Comparison of ENCODE assay signal across 1 fruit fly cellular context in the genomic region with DNA sequence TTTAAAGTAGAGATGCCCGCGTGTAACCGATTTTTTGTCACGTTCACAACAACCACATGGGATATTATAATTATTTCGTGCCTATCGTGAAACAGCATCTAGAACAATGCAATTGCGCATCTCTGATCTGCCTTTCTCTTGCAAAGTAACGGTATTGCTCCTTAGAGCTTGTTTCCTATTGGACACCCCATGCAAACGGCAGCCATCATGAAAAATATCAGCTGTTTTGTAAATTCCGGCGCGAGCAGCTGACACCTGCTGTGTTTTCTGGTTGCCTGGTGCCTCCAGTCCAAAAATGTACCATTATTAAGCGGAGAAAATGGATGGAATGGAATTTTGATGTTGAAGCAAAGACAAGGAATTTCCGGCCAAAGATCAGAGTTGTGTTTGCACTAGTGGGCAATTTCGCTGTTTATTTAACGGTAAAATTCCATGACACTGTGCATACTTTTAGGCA.
A peak's percentile ranks its signal among the peaks of the same experiment; 100 is the strongest.
TF ChIP-seq lines count a peak whose summit lies in the region.

No protein-coding gene starts in this region.

TF ChIP-seq in whole organism, embryonic, 481 proteins besides CTCF, POLR2A, EP300 and RAD21 (continued from another document and continues in another):
- TF ChIP-seq CG8765 (GFP tag; IDR thresholded peaks at IDR 0.05; lab: Robert Waterston, UW) = no peak
- no peak for TF ChIP-seq wor (GFP tag; IDR thresholded peaks at IDR 0.05; lab: Robert Waterston, UW)
- TF ChIP-seq gro (GFP tag; optimal IDR thresholded peaks at IDR 0.05; lab: Kevin White, UChicago) = peak; percentile 27
- peak; percentile 11 for TF ChIP-seq Sry-δ (GFP tag; optimal IDR thresholded peaks at IDR 0.05; lab: Kevin White, UChicago)
- TF ChIP-seq dmrt99B (tag; optimal IDR thresholded peaks at IDR 0.05; lab: Kevin White, UChicago) = no peak
- no peak for TF ChIP-seq CG13775 (GFP tag; optimal IDR thresholded peaks at IDR 0.05; lab: Kevin White, UChicago)
- peak in 1 of 2 experiments; percentile 65 for TF ChIP-seq insv (GFP tag; optimal IDR thresholded peaks at IDR 0.05; lab: Kevin White, UChicago)
- TF ChIP-seq trh (GFP tag; optimal IDR thresholded peaks at IDR 0.05; lab: Kevin White, UChicago) = peak; percentile 5
- peak; percentile 93 for TF ChIP-seq Dll (GFP tag; IDR thresholded peaks at IDR 0.05; lab: Robert Waterston, UW; ENCODE audit: partially characterized antibody)
- TF ChIP-seq bab2 (GFP tag; optimal IDR thresholded peaks at IDR 0.05; lab: Kevin White, UChicago) = peak; percentile 21
- peak; percentile 94 for TF ChIP-seq Nf-YC (tag; optimal IDR thresholded peaks at IDR 0.05; lab: Kevin White, UChicago)
- no peak for TF ChIP-seq Gsc (GFP tag; IDR thresholded peaks at IDR 0.05; lab: Robert Waterston, UW)
- TF ChIP-seq row (GFP tag; IDR thresholded peaks at IDR 0.05; lab: Robert Waterston, UW) = peak; percentile 86
- TF ChIP-seq eyg (GFP tag; optimal IDR thresholded peaks at IDR 0.05; lab: Kevin White, UChicago) = no peak
- TF ChIP-seq CG8924 (tag; optimal IDR thresholded peaks at IDR 0.05; lab: Kevin White, UChicago) = peak; percentile 29
- peak; percentile 94 for TF ChIP-seq sd (tag; optimal IDR thresholded peaks at IDR 0.05; lab: Kevin White, UChicago)
- peak in 1 of 2 experiments; percentile 73 for TF ChIP-seq crp (GFP tag; optimal IDR thresholded peaks at IDR 0.05; lab: Kevin White, UChicago)
- TF ChIP-seq tup (GFP tag; optimal IDR thresholded peaks at IDR 0.05; lab: Kevin White, UChicago) = no peak
- TF ChIP-seq HmgZ (tag; optimal IDR thresholded peaks at IDR 0.05; lab: Kevin White, UChicago) = no peak
- peak; percentile 14 for TF ChIP-seq Myb (GFP tag; optimal IDR thresholded peaks at IDR 0.05; lab: Kevin White, UChicago)
- TF ChIP-seq Drgx (GFP tag; IDR thresholded peaks at IDR 0.05; lab: Robert Waterston, UW) = no peak
- TF ChIP-seq CG17912 (GFP tag; optimal IDR thresholded peaks at IDR 0.05; lab: Kevin White, UChicago) = peak; percentile 28
- peak; percentile 24 for TF ChIP-seq CG1233 (GFP tag; optimal IDR thresholded peaks at IDR 0.05; lab: Kevin White, UChicago)
- no peak for TF ChIP-seq CG6689 (GFP tag; IDR thresholded peaks at IDR 0.05; lab: Robert Waterston, UW)
- peak; percentile 27 for TF ChIP-seq CG4707 (GFP tag; optimal IDR thresholded peaks at IDR 0.05; lab: Kevin White, UChicago)
- TF ChIP-seq en (GFP tag; optimal IDR thresholded peaks at IDR 0.05; lab: Kevin White, UChicago) = no peak
- TF ChIP-seq Scr (GFP tag; IDR thresholded peaks at IDR 0.05; lab: Robert Waterston, UW; ENCODE audit: partially characterized antibody) = peak; percentile 81
- no peak for TF ChIP-seq crc (GFP tag; optimal IDR thresholded peaks at IDR 0.05; lab: Kevin White, UChicago)
- TF ChIP-seq CG12769 (tag; optimal IDR thresholded peaks at IDR 0.05; lab: Kevin White, UChicago) = peak; percentile 8
- peak; percentile 48 for TF ChIP-seq gsb-n (tag; optimal IDR thresholded peaks at IDR 0.05; lab: Kevin White, UChicago)
- TF ChIP-seq Sry-β (GFP tag; optimal IDR thresholded peaks at IDR 0.05; lab: Kevin White, UChicago) = peak; percentile 89
- TF ChIP-seq Oli (tag; optimal IDR thresholded peaks at IDR 0.05; lab: Kevin White, UChicago) = no peak
- no peak for TF ChIP-seq bowl (GFP tag; IDR thresholded peaks at IDR 0.05; lab: Robert Waterston, UW)
- TF ChIP-seq MTF-1 (GFP tag; optimal IDR thresholded peaks at IDR 0.05; lab: Kevin White, UChicago; ENCODE audit: borderline replicate concordance) = peak; percentile 35
- TF ChIP-seq CG10565 (GFP tag; optimal IDR thresholded peaks at IDR 0.05; lab: Kevin White, UChicago) = no peak
- TF ChIP-seq Stat92E (GFP tag; optimal IDR thresholded peaks at IDR 0.05; lab: Kevin White, UChicago) = no peak
- TF ChIP-seq CG9437 (GFP tag; optimal IDR thresholded peaks at IDR 0.05; lab: Kevin White, UChicago) = peak; percentile 16
- TF ChIP-seq CG5245 (GFP tag; optimal IDR thresholded peaks at IDR 0.05; lab: Kevin White, UChicago) = no peak
- no peak for TF ChIP-seq CG32772 (GFP tag; IDR thresholded peaks at IDR 0.05; lab: Robert Waterston, UW)
- TF ChIP-seq vfl (GFP tag; optimal IDR thresholded peaks at IDR 0.05; lab: Kevin White, UChicago) = no peak
- peak; percentile 34 for TF ChIP-seq Sox100B (GFP tag; optimal IDR thresholded peaks at IDR 0.05; lab: Kevin White, UChicago)
- TF ChIP-seq CG1647 (GFP tag; optimal IDR thresholded peaks at IDR 0.05; lab: Kevin White, UChicago) = no peak
- peak; percentile 40 for TF ChIP-seq Ets97D (GFP tag; optimal IDR thresholded peaks at IDR 0.05; lab: Kevin White, UChicago)
- TF ChIP-seq Hr51 (GFP tag; optimal IDR thresholded peaks at IDR 0.05; lab: Kevin White, UChicago) = no peak
- TF ChIP-seq wek (GFP tag; optimal IDR thresholded peaks at IDR 0.05; lab: Kevin White, UChicago) = peak; percentile 13
- TF ChIP-seq CG2116 (GFP tag; optimal IDR thresholded peaks at IDR 0.05; lab: Kevin White, UChicago) = peak; percentile 75
- no peak for TF ChIP-seq fu2 (GFP tag; optimal IDR thresholded peaks at IDR 0.05; lab: Kevin White, UChicago)
- TF ChIP-seq CG16813 (GFP tag; IDR thresholded peaks at IDR 0.05; lab: Robert Waterston, UW; ENCODE audit: partially characterized antibody) = peak; percentile 85; the same call in 2 of the 3 replicates
- no peak for TF ChIP-seq CG4424 (GFP tag; optimal IDR thresholded peaks at IDR 0.05; lab: Kevin White, UChicago)
- TF ChIP-seq ftz-f1 (GFP tag; optimal IDR thresholded peaks at IDR 0.05; lab: Kevin White, UChicago) = no peak
- peak; percentile 29 for TF ChIP-seq CG2712 (tag; optimal IDR thresholded peaks at IDR 0.05; lab: Kevin White, UChicago)
- TF ChIP-seq pita (GFP tag; optimal IDR thresholded peaks at IDR 0.05; lab: Kevin White, UChicago) = no peak
- TF ChIP-seq Deaf1 (tag; optimal IDR thresholded peaks at IDR 0.05; lab: Kevin White, UChicago) = no peak
- TF ChIP-seq Tbp (GFP tag; optimal IDR thresholded peaks at IDR 0.05; lab: Kevin White, UChicago) = no peak
- TF ChIP-seq BEAF-32 (GFP tag; optimal IDR thresholded peaks at IDR 0.05; lab: Kevin White, UChicago) = peak; percentile 77
- TF ChIP-seq ato (GFP tag; IDR thresholded peaks at IDR 0.05; lab: Robert Waterston, UW; ENCODE audit: partially characterized antibody) = peak; percentile 41; the same call in 1 of the 2 replicates
- peak in 1 of 2 experiments; percentile 43 for TF ChIP-seq eve (GFP tag; optimal IDR thresholded peaks at IDR 0.05; lab: Kevin White, UChicago)
- peak; percentile 57; the same call in 1 of the 3 replicates for TF ChIP-seq vnd (GFP tag; IDR thresholded peaks at IDR 0.05; lab: Robert Waterston, UW; ENCODE audit: partially characterized antibody)
- peak; percentile 27; the same call in 1 of the 2 replicates for TF ChIP-seq Atf6 (GFP tag; IDR thresholded peaks at IDR 0.05; lab: Robert Waterston, UW)
- no peak for TF ChIP-seq CG18011 (GFP tag; optimal IDR thresholded peaks at IDR 0.05; lab: Kevin White, UChicago)
- no peak for TF ChIP-seq CG4328 (GFP tag; optimal IDR thresholded peaks at IDR 0.05; lab: Kevin White, UChicago)
- TF ChIP-seq Hey (tag; optimal IDR thresholded peaks at IDR 0.05; lab: Kevin White, UChicago) = no peak
- TF ChIP-seq CG3281 (GFP tag; optimal IDR thresholded peaks at IDR 0.05; lab: Kevin White, UChicago) = no peak
- TF ChIP-seq Bgb (GFP tag; IDR thresholded peaks at IDR 0.05; lab: Robert Waterston, UW; ENCODE audit: partially characterized antibody) = 0 out of 2 replicates have a peak, but pooled peaks have one; percentile 56
- TF ChIP-seq H15 (GFP tag; IDR thresholded peaks at IDR 0.05; lab: Robert Waterston, UW) = no peak
- no peak for TF ChIP-seq abd-A (tag; optimal IDR thresholded peaks at IDR 0.05; lab: Kevin White, UChicago)
- no peak for TF ChIP-seq HLH3B (GFP tag; IDR thresholded peaks at IDR 0.05; lab: Robert Waterston, UW)
- TF ChIP-seq CG15696 (tag; optimal IDR thresholded peaks at IDR 0.05; lab: Kevin White, UChicago) = peak; percentile 16
- no peak for TF ChIP-seq CG1602 (GFP tag; optimal IDR thresholded peaks at IDR 0.05; lab: Kevin White, UChicago)
- peak; percentile 78 for TF ChIP-seq CG13287 (GFP tag; IDR thresholded peaks at IDR 0.05; lab: Robert Waterston, UW; ENCODE audit: partially characterized antibody)
- TF ChIP-seq pros (GFP tag; optimal IDR thresholded peaks at IDR 0.05; lab: Kevin White, UChicago) = peak; percentile 45
- peak; percentile 4 for TF ChIP-seq Asciz (GFP tag; optimal IDR thresholded peaks at IDR 0.05; lab: Kevin White, UChicago)
- TF ChIP-seq CG10267 (tag; optimal IDR thresholded peaks at IDR 0.05; lab: Kevin White, UChicago) = no peak
- no peak for TF ChIP-seq hth (optimal IDR thresholded peaks at IDR 0.05; lab: Kevin White, UChicago)
- peak; percentile 83 for TF ChIP-seq CG10462 (GFP tag; optimal IDR thresholded peaks at IDR 0.05; lab: Kevin White, UChicago)
- no peak for TF ChIP-seq CHES-1-like (GFP tag; optimal IDR thresholded peaks at IDR 0.05; lab: Kevin White, UChicago)
- TF ChIP-seq CG6791 (GFP tag; IDR thresholded peaks at IDR 0.05; lab: Robert Waterston, UW; ENCODE audit: partially characterized antibody) = peak; percentile 80
- peak; percentile 76 for TF ChIP-seq nom (GFP tag; optimal IDR thresholded peaks at IDR 0.05; lab: Kevin White, UChicago)
- no peak for TF ChIP-seq pho (GFP tag; optimal IDR thresholded peaks at IDR 0.05; lab: Kevin White, UChicago)
- TF ChIP-seq CG3407 (GFP tag; optimal IDR thresholded peaks at IDR 0.05; lab: Kevin White, UChicago) = peak; percentile 15
- TF ChIP-seq CG3838 (GFP tag; optimal IDR thresholded peaks at IDR 0.05; lab: Kevin White, UChicago) = no peak
- no peak for TF ChIP-seq grn (GFP tag; optimal IDR thresholded peaks at IDR 0.05; lab: Kevin White, UChicago)
- no peak for TF ChIP-seq CG11504 (tag; optimal IDR thresholded peaks at IDR 0.05; lab: Kevin White, UChicago)
- TF ChIP-seq CG17385 (GFP tag; optimal IDR thresholded peaks at IDR 0.05; lab: Kevin White, UChicago) = peak; percentile 21
- TF ChIP-seq stwl (tag; optimal IDR thresholded peaks at IDR 0.05; lab: Kevin White, UChicago) = peak; percentile 35
- no peak for TF ChIP-seq CG11247 (GFP tag; IDR thresholded peaks at IDR 0.05; lab: Robert Waterston, UW)
- TF ChIP-seq gem (tag; optimal IDR thresholded peaks at IDR 0.05; lab: Kevin White, UChicago) = peak; percentile 4
- no peak for TF ChIP-seq Dek (tag; optimal IDR thresholded peaks at IDR 0.05; lab: Kevin White, UChicago)
- peak; percentile 35; the same call in 1 of the 2 replicates for TF ChIP-seq Xrp1 (GFP tag; IDR thresholded peaks at IDR 0.05; lab: Robert Waterston, UW)
- TF ChIP-seq Fer1 (GFP tag; optimal IDR thresholded peaks at IDR 0.05; lab: Kevin White, UChicago) = no peak
- TF ChIP-seq yki (optimal IDR thresholded peaks at IDR 0.05; lab: Kevin White, UChicago) = no peak
- TF ChIP-seq NfI (GFP tag; optimal IDR thresholded peaks at IDR 0.05; lab: Kevin White, UChicago) = no peak
- TF ChIP-seq CG10979 (tag; optimal IDR thresholded peaks at IDR 0.05; lab: Kevin White, UChicago) = peak; percentile 16
- TF ChIP-seq az2 (GFP tag; optimal IDR thresholded peaks at IDR 0.05; lab: Kevin White, UChicago) = no peak
- TF ChIP-seq CG7556 (GFP tag; optimal IDR thresholded peaks at IDR 0.05; lab: Kevin White, UChicago) = peak; percentile 8
- peak; percentile 26; the same call in 1 of the 2 replicates for TF ChIP-seq CG31441 (GFP tag; IDR thresholded peaks at IDR 0.05; lab: Robert Waterston, UW)
- no peak for TF ChIP-seq PHDP (tag; optimal IDR thresholded peaks at IDR 0.05; lab: Kevin White, UChicago)
- TF ChIP-seq sna (GFP tag; IDR thresholded peaks at IDR 0.05; lab: Robert Waterston, UW; ENCODE audit: partially characterized antibody) = peak; percentile 77
- no peak for TF ChIP-seq CG1792 (GFP tag; optimal IDR thresholded peaks at IDR 0.05; lab: Kevin White, UChicago)
- TF ChIP-seq CG17612 (GFP tag; IDR thresholded peaks at IDR 0.05; lab: Robert Waterston, UW) = no peak
- no peak for TF ChIP-seq CG7745 (tag; optimal IDR thresholded peaks at IDR 0.05; lab: Kevin White, UChicago)
- no peak for TF ChIP-seq Bdp1 (GFP tag; optimal IDR thresholded peaks at IDR 0.05; lab: Kevin White, UChicago)
- no peak for TF ChIP-seq ab (GFP tag; optimal IDR thresholded peaks at IDR 0.05; lab: Kevin White, UChicago)
- no peak for TF ChIP-seq CG11723 (GFP tag; optimal IDR thresholded peaks at IDR 0.05; lab: Kevin White, UChicago)
- no peak for TF ChIP-seq ind (GFP tag; optimal IDR thresholded peaks at IDR 0.05; lab: Kevin White, UChicago)
- TF ChIP-seq pfk (GFP tag; optimal IDR thresholded peaks at IDR 0.05; lab: Kevin White, UChicago) = peak; percentile 16
- peak; percentile 22 for TF ChIP-seq CG5180 (GFP tag; optimal IDR thresholded peaks at IDR 0.05; lab: Kevin White, UChicago)
- TF ChIP-seq CG7963 (GFP tag; IDR thresholded peaks at IDR 0.05; lab: Robert Waterston, UW; ENCODE audit: partially characterized antibody) = peak; percentile 67; the same call in 2 of the 3 replicates
- no peak for TF ChIP-seq ttk (GFP tag; IDR thresholded peaks at IDR 0.05; lab: Robert Waterston, UW)
- peak; percentile 83 for TF ChIP-seq phol (tag; optimal IDR thresholded peaks at IDR 0.05; lab: Kevin White, UChicago)
- TF ChIP-seq zen (tag; optimal IDR thresholded peaks at IDR 0.05; lab: Kevin White, UChicago) = peak; percentile 34
- no peak for TF ChIP-seq CG7839 (tag; optimal IDR thresholded peaks at IDR 0.05; lab: Kevin White, UChicago)
- peak; percentile 6 for TF ChIP-seq CG12391 (tag; optimal IDR thresholded peaks at IDR 0.05; lab: Kevin White, UChicago)
- no peak for TF ChIP-seq CG5953 (GFP tag; IDR thresholded peaks at IDR 0.05; lab: Robert Waterston, UW)
- TF ChIP-seq NK7.1 (GFP tag; optimal IDR thresholded peaks at IDR 0.05; lab: Kevin White, UChicago) = no peak
- TF ChIP-seq NC2β (GFP tag; optimal IDR thresholded peaks at IDR 0.05; lab: Kevin White, UChicago) = peak; percentile 2
- peak in 1 of 2 experiments; percentile 40 for TF ChIP-seq Eip74EF (GFP tag; optimal IDR thresholded peaks at IDR 0.05; lab: Kevin White, UChicago)
- peak; percentile 13 for TF ChIP-seq CG17568 (GFP tag; optimal IDR thresholded peaks at IDR 0.05; lab: Kevin White, UChicago)
- TF ChIP-seq chif (GFP tag; optimal IDR thresholded peaks at IDR 0.05; lab: Kevin White, UChicago) = no peak
- peak; percentile 8 for TF ChIP-seq CG10543 (GFP tag; optimal IDR thresholded peaks at IDR 0.05; lab: Kevin White, UChicago)
- TF ChIP-seq sr (GFP tag; IDR thresholded peaks at IDR 0.05; lab: Robert Waterston, UW) = no peak
- TF ChIP-seq p53 (GFP tag; optimal IDR thresholded peaks at IDR 0.05; lab: Kevin White, UChicago) = no peak
- no peak for TF ChIP-seq zfh1 (GFP tag; IDR thresholded peaks at IDR 0.05; lab: Robert Waterston, UW)
- TF ChIP-seq CG18619 (GFP tag; optimal IDR thresholded peaks at IDR 0.05; lab: Kevin White, UChicago) = no peak
- TF ChIP-seq CG10431 (GFP tag; optimal IDR thresholded peaks at IDR 0.05; lab: Kevin White, UChicago) = peak; percentile 44
- peak; percentile 0 for TF ChIP-seq CG8281 (tag; optimal IDR thresholded peaks at IDR 0.05; lab: Kevin White, UChicago)
